Worm (Caenorhabditis elegans) whole organism, L3 larva: Measurements from ENCODE around the gene T28A8.6.

Experiments
- R02D3.7 ChIP-seq: fragments of 150-350 bp; optimal IDR thresholded peaks from 2 replicates; lab custom pipeline; 2014; ENCODE audit warnings: missing biosample characterization, missing genetic modification characterization
- ZK546.5 ChIP-seq: sonication (generic microtip); optimal IDR thresholded peaks from 2 replicates; lab custom pipeline; 2017; ENCODE audit warnings: missing biosample characterization, missing genetic modification characterization
- aly-2 ChIP-seq: fragments of 150-350 bp; optimal IDR thresholded peaks from 2 replicates; lab custom pipeline; 2014; ENCODE audit warnings: missing biosample characterization, missing genetic modification characterization
- ama-1 ChIP-seq: fragments of 150-350 bp; optimal IDR thresholded peaks from 2 replicates; lab custom pipeline; 2018
- ceh-16 ChIP-seq: sonication (generic microtip); optimal IDR thresholded peaks from 2 replicates; lab custom pipeline; 2017; ENCODE audit warnings: missing biosample characterization, missing genetic modification characterization
- ceh-28 ChIP-seq: fragments of 150-350 bp; optimal IDR thresholded peaks from 2 replicates; lab custom pipeline; 2014; ENCODE audit warnings: missing biosample characterization, missing genetic modification reagents, missing genetic modification characterization
- ceh-82 ChIP-seq: fragments of 150-350 bp; optimal IDR thresholded peaks from 2 replicates; lab custom pipeline; 2014; ENCODE audit warnings: missing biosample characterization, missing genetic modification characterization
- ceh-9 ChIP-seq: sonication (generic microtip); optimal IDR thresholded peaks from 2 replicates; lab custom pipeline; 2018; ENCODE audit warnings: missing biosample characterization, missing genetic modification characterization
- daf-12 ChIP-seq: fragments of 150-350 bp; optimal IDR thresholded peaks from 2 replicates; lab custom pipeline; 2014; ENCODE audit warnings: missing biosample characterization, missing genetic modification reagents, missing genetic modification characterization
- egl-27 ChIP-seq: sonication (generic microtip); optimal IDR thresholded peaks from 4 replicates; lab custom pipeline; 2017; ENCODE audit warnings: missing biosample characterization, missing genetic modification reagents, missing genetic modification characterization
- egl-5 ChIP-seq: fragments of 150-350 bp; optimal IDR thresholded peaks from 2 replicates; lab custom pipeline; 2017; ENCODE audit warnings: missing biosample characterization, missing genetic modification reagents, missing genetic modification characterization, inconsistent platforms
- elt-1 ChIP-seq: fragments of 150-350 bp; optimal IDR thresholded peaks from 2 replicates; lab custom pipeline; 2014; ENCODE audit warnings: missing biosample characterization, missing genetic modification characterization
- elt-2 ChIP-seq: sonication (generic microtip); optimal IDR thresholded peaks from 2 replicates; lab custom pipeline; 2016; ENCODE audit warnings: missing genetic modification reagents, mild to moderate bottlenecking, missing genetic modification characterization, missing compliant biosample characterization
- elt-3 ChIP-seq, 3 experiments: fragments of 150-350 bp in 1 of 3; sonication (generic microtip) in 2 of 3; optimal IDR thresholded peaks; 2 replicates in 2 of 3; 4 replicates in 1 of 3; lab custom pipeline; 2014 to 2017; ENCODE audit warnings: missing biosample characterization in 3 of 3, missing genetic modification characterization in 3 of 3
- eor-1 ChIP-seq, 2 experiments: fragments of 150-350 bp; optimal IDR thresholded peaks; 2 replicates each; lab custom pipeline; 2014 to 2018; ENCODE audit warnings: missing biosample characterization in 2 of 2, missing genetic modification characterization in 2 of 2
- fkh-10 ChIP-seq: sonication (generic microtip); optimal IDR thresholded peaks from 2 replicates; lab custom pipeline; 2017; ENCODE audit warnings: missing biosample characterization, missing genetic modification reagents, missing genetic modification characterization
- fkh-2 ChIP-seq: fragments of 150-350 bp; optimal IDR thresholded peaks from 2 replicates; lab custom pipeline; 2014; ENCODE audit warnings: missing biosample characterization, missing genetic modification reagents, missing genetic modification characterization
- fos-1 ChIP-seq: fragments of 150-350 bp; optimal IDR thresholded peaks from 2 replicates; lab custom pipeline; 2014; ENCODE audit warnings: missing biosample characterization, missing genetic modification characterization
- hmg-11 ChIP-seq: sonication (generic microtip); optimal IDR thresholded peaks from 2 replicates; lab custom pipeline; 2016; ENCODE audit warnings: missing genetic modification characterization, missing compliant biosample characterization
- jun-1 ChIP-seq: fragments of 150-350 bp; optimal IDR thresholded peaks from 2 replicates; lab custom pipeline; 2014; ENCODE audit warnings: missing biosample characterization, missing genetic modification reagents, missing genetic modification characterization
- lin-15B ChIP-seq: fragments of 150-350 bp; optimal IDR thresholded peaks from 2 replicates; lab custom pipeline; 2014; ENCODE audit warnings: missing biosample characterization, missing genetic modification characterization
- lin-39 ChIP-seq: fragments of 150-350 bp; optimal IDR thresholded peaks from 2 replicates; lab custom pipeline; 2018; ENCODE audit warnings: missing biosample characterization, missing genetic modification reagents, missing genetic modification characterization
- lsy-12 ChIP-seq: sonication (generic microtip); optimal IDR thresholded peaks from 2 replicates; lab custom pipeline; 2016; ENCODE audit warnings: mild to moderate bottlenecking, missing genetic modification characterization, missing compliant biosample characterization
- mdl-1 ChIP-seq: fragments of 150-350 bp; optimal IDR thresholded peaks from 2 replicates; lab custom pipeline; 2014; ENCODE audit warnings: missing biosample characterization, missing genetic modification characterization
- mml-1 ChIP-seq: fragments of 150-350 bp; sonication (generic microtip); optimal IDR thresholded peaks from 3 replicates; lab custom pipeline; 2014; ENCODE audit warnings: missing biosample characterization, missing genetic modification characterization
- nfya-1 ChIP-seq: sonication (generic microtip); optimal IDR thresholded peaks from 2 replicates; lab custom pipeline; 2017; ENCODE audit warnings: missing genetic modification characterization, mild to moderate bottlenecking, missing compliant biosample characterization, antibody characterized with exemption, moderate library complexity; ENCODE audit not compliant: insufficient read depth
- nhr-11 ChIP-seq: fragments of 150-350 bp; optimal IDR thresholded peaks from 2 replicates; lab custom pipeline; 2014; ENCODE audit warnings: missing biosample characterization, missing genetic modification characterization
- nhr-12 ChIP-seq: fragments of 150-350 bp; optimal IDR thresholded peaks from 2 replicates; lab custom pipeline; 2014; ENCODE audit warnings: missing biosample characterization, missing genetic modification characterization
- nhr-23 ChIP-seq: fragments of 150-350 bp; optimal IDR thresholded peaks from 2 replicates; lab custom pipeline; 2014; ENCODE audit warnings: missing biosample characterization, missing genetic modification reagents, missing genetic modification characterization
- nhr-237 ChIP-seq: fragments of 150-350 bp; optimal IDR thresholded peaks from 2 replicates; lab custom pipeline; 2014; ENCODE audit warnings: missing biosample characterization, missing genetic modification characterization
- nhr-25 ChIP-seq: sonication (generic microtip); optimal IDR thresholded peaks from 2 replicates; lab custom pipeline; 2017; ENCODE audit warnings: missing biosample characterization, missing genetic modification characterization
- nhr-28 ChIP-seq: fragments of 150-350 bp; optimal IDR thresholded peaks from 2 replicates; lab custom pipeline; 2014; ENCODE audit warnings: missing biosample characterization, missing genetic modification characterization
- nhr-43 ChIP-seq: sonication (generic microtip); optimal IDR thresholded peaks from 2 replicates; lab custom pipeline; 2016; ENCODE audit warnings: mild to moderate bottlenecking, missing genetic modification characterization, missing compliant biosample characterization; ENCODE audit not compliant: poor library complexity, severe bottlenecking
- nhr-67 ChIP-seq: fragments of 150-350 bp; optimal IDR thresholded peaks from 2 replicates; lab custom pipeline; 2014; ENCODE audit warnings: missing biosample characterization, missing genetic modification characterization
- nhr-76 ChIP-seq: fragments of 150-350 bp; sonication (generic microtip); optimal IDR thresholded peaks from 5 replicates; lab custom pipeline; 2014; ENCODE audit warnings: missing biosample characterization, missing genetic modification characterization
- nhr-77 ChIP-seq: fragments of 150-350 bp; optimal IDR thresholded peaks from 2 replicates; lab custom pipeline; 2014; ENCODE audit warnings: missing biosample characterization, missing genetic modification characterization
- pha-4 ChIP-seq: fragments of 150-350 bp; optimal IDR thresholded peaks from 2 replicates; lab custom pipeline; 2014; ENCODE audit warnings: missing biosample characterization, missing genetic modification reagents, missing genetic modification characterization
- pqm-1 ChIP-seq: fragments of 150-350 bp; optimal IDR thresholded peaks from 2 replicates; lab custom pipeline; 2017; ENCODE audit warnings: missing biosample characterization, missing genetic modification characterization, inconsistent platforms
- sea-2 ChIP-seq: fragments of 150-350 bp; sonication (generic microtip); optimal IDR thresholded peaks from 4 replicates; lab custom pipeline; 2014; ENCODE audit warnings: missing biosample characterization, missing genetic modification reagents, missing genetic modification characterization
- skn-1 ChIP-seq: fragments of 150-350 bp; optimal IDR thresholded peaks from 2 replicates; lab custom pipeline; 2014; ENCODE audit warnings: missing biosample characterization, missing genetic modification characterization
- snpc-4 ChIP-seq: fragments of 150-350 bp; optimal IDR thresholded peaks from 2 replicates; lab custom pipeline; 2014; ENCODE audit warnings: missing biosample characterization, missing genetic modification characterization
- tbx-2 ChIP-seq: sonication (generic microtip); optimal IDR thresholded peaks from 2 replicates; lab custom pipeline; 2016; ENCODE audit warnings: mild to moderate bottlenecking, missing genetic modification characterization, missing compliant biosample characterization
- unc-39 ChIP-seq: sonication (generic microtip); optimal IDR thresholded peaks from 4 replicates; lab custom pipeline; 2017; ENCODE audit warnings: missing biosample characterization, missing genetic modification characterization
- unc-62 ChIP-seq: fragments of 150-350 bp; sonication (generic microtip); optimal IDR thresholded peaks from 4 replicates; lab custom pipeline; 2014; ENCODE audit warnings: missing biosample characterization, missing genetic modification reagents, missing genetic modification characterization
- zag-1 ChIP-seq: fragments of 150-350 bp; optimal IDR thresholded peaks from 2 replicates; lab custom pipeline; 2014; ENCODE audit warnings: missing biosample characterization, missing genetic modification characterization
- ztf-11 ChIP-seq: fragments of 150-350 bp; optimal IDR thresholded peaks from 2 replicates; lab custom pipeline; 2014; ENCODE audit warnings: missing biosample characterization, missing genetic modification characterization
- ztf-4 ChIP-seq: fragments of 150-350 bp; optimal IDR thresholded peaks from 2 replicates; lab custom pipeline; 2014; ENCODE audit warnings: missing biosample characterization, missing genetic modification characterization

Gene T28A8.6

ce11 chrIII:13462965-13463783 lies 35.8 kb upstream of the T28A8.6 start, which contains the start of gene ant-1.1 (continued):
- no peak for TF ChIP-seq ceh-9 (tag; lab: Kevin White, UChicago)
- peak; percentile 92 for TF ChIP-seq nhr-23 (tag; lab: Kevin White, UChicago)
- TF ChIP-seq elt-3 (tag; optimal IDR thresholded peaks at IDR 0.05; lab: Kevin White, UChicago) = peak in 1 of 3 experiments; percentile 51
- TF ChIP-seq, all 47 proteins: peak for 31

ce11 chrIII:13464493-13465362 lies 34.3 kb upstream of the T28A8.6 start, which contains the start of gene kel-3:
Gene kel-3 (plus strand): TSS chrIII:13464820.
- peak; percentile 85 for TF ChIP-seq pha-4 (tag; lab: Kevin White, UChicago)
- peak; percentile 50 for TF ChIP-seq ZK546.5
- peak; percentile 80 for TF ChIP-seq nhr-43 (tag; lab: Kevin White, UChicago)
- TF ChIP-seq jun-1 (tag; lab: Kevin White, UChicago) = peak; percentile 85
- TF ChIP-seq nhr-77 (tag; lab: Kevin White, UChicago) = peak; percentile 63
- TF ChIP-seq tbx-2 = peak; percentile 53
- no peak for TF ChIP-seq sea-2 (GFP tag; lab: Kevin White, UChicago)
- no peak for TF ChIP-seq nhr-12 (tag; lab: Kevin White, UChicago)
- peak; percentile 75 for TF ChIP-seq lsy-12 (tag; lab: Kevin White, UChicago)
- no peak for TF ChIP-seq nhr-28 (tag; lab: Kevin White, UChicago)
- peak; percentile 54 for TF ChIP-seq nhr-11 (tag; lab: Kevin White, UChicago)
- TF ChIP-seq ama-1 (lab: Kevin White, UChicago) = peak; percentile 99
- TF ChIP-seq nhr-25 (tag; lab: Kevin White, UChicago) = peak; percentile 37
- no peak for TF ChIP-seq ceh-9 (tag; lab: Kevin White, UChicago)
- TF ChIP-seq elt-2 (tag; lab: Kevin White, UChicago) = peak; percentile 96
- TF ChIP-seq ztf-4 (tag; lab: Kevin White, UChicago) = no peak
- no peak for TF ChIP-seq skn-1 (tag; lab: Kevin White, UChicago)
- TF ChIP-seq snpc-4 (tag; lab: Kevin White, UChicago) = peak; percentile 7
- TF ChIP-seq pqm-1 = peak; percentile 96
- peak; percentile 37 for TF ChIP-seq fos-1 (tag; lab: Kevin White, UChicago)
- peak; percentile 32 for TF ChIP-seq hmg-11 (tag; lab: Kevin White, UChicago)
- no peak for TF ChIP-seq elt-1 (tag; lab: Kevin White, UChicago)
- TF ChIP-seq nfya-1 (tag; lab: Kevin White, UChicago) = peak; percentile 70
- peak; percentile 26 for TF ChIP-seq R02D3.7 (tag; lab: Kevin White, UChicago)
- TF ChIP-seq nhr-67 = no peak
- peak; percentile 47 for TF ChIP-seq lin-39 (tag; lab: Kevin White, UChicago)
- TF ChIP-seq aly-2 (tag; lab: Kevin White, UChicago) = peak; percentile 85
- TF ChIP-seq ceh-28 = peak; percentile 89
- TF ChIP-seq zag-1 (tag; lab: Kevin White, UChicago) = no peak
- TF ChIP-seq lin-15B (tag; lab: Kevin White, UChicago) = peak; percentile 34
- TF ChIP-seq daf-12 (tag; lab: Kevin White, UChicago) = no peak
- TF ChIP-seq ztf-11 (tag; lab: Kevin White, UChicago) = no peak
- TF ChIP-seq nhr-76 = peak; percentile 55
- TF ChIP-seq elt-3 (tag; optimal IDR thresholded peaks at IDR 0.05; lab: Kevin White, UChicago) = peak in 2 of 3 experiments; percentile 52 to 73
- TF ChIP-seq eor-1 (tag; optimal IDR thresholded peaks at IDR 0.05; lab: Kevin White, UChicago) = no peak
- TF ChIP-seq ceh-16 = no peak
- no peak for TF ChIP-seq egl-27 (tag; lab: Kevin White, UChicago)
- peak; percentile 77 for TF ChIP-seq nhr-23 (tag; lab: Kevin White, UChicago)
- peak; percentile 33 for TF ChIP-seq ceh-82 (tag; lab: Kevin White, UChicago)
- no peak for TF ChIP-seq fkh-2 (tag; lab: Kevin White, UChicago)
- TF ChIP-seq fkh-10 (GFP tag; lab: Kevin White, UChicago) = no peak
- peak; percentile 61 for TF ChIP-seq unc-62 (GFP tag; lab: Kevin White, UChicago)
- TF ChIP-seq mml-1 = no peak
- TF ChIP-seq nhr-237 = no peak
- no peak for TF ChIP-seq mdl-1 (tag; lab: Kevin White, UChicago)
- no peak for TF ChIP-seq unc-39 (tag; lab: Kevin White, UChicago)
- no peak for TF ChIP-seq egl-5 (tag; lab: Kevin White, UChicago)
